Worm (Caenorhabditis elegans) whole organism, young adult: ENCODE data around the gene Y7A5A.20.

ENCODE experiments used
- B0019.2 ChIP-seq: fragments of 200-800 bp; sonication (Bioruptor generic); conservative IDR thresholded peaks from 2 replicates; pipeline ENCODE4 v1.3.6; 2022; ENCODE audit warnings: missing genetic modification reagents, missing genetic modification characterization, missing compliant biosample characterization
- F23B12.7 ChIP-seq: sonication (generic microtip); optimal IDR thresholded peaks from 2 replicates; lab custom pipeline; 2017; ENCODE audit warnings: missing genetic modification characterization, mild to moderate bottlenecking, missing compliant biosample characterization, antibody characterized with exemption, moderate library complexity; ENCODE audit not compliant: insufficient read depth
- F39B2.1 ChIP-seq: fragments of 200-800 bp; sonication (Bioruptor generic); IDR thresholded peaks from 2 replicates; pipeline ENCODE4 v1.3.6; 2022; ENCODE audit warnings: missing genetic modification reagents, missing genetic modification characterization, missing compliant biosample characterization
- F57C9.4 ChIP-seq: sonication (generic microtip); optimal IDR thresholded peaks from 2 replicates; lab custom pipeline; 2017; ENCODE audit warnings: mild to moderate bottlenecking, missing genetic modification characterization, missing compliant biosample characterization
- K11D2.4 ChIP-seq: fragments of 200-800 bp; sonication (Bioruptor generic); IDR thresholded peaks from 2 replicates; pipeline ENCODE4 v1.3.6; 2022; ENCODE audit warnings: missing genetic modification reagents, missing genetic modification characterization, missing compliant biosample characterization
- Y56A3A.18 ChIP-seq: fragments of 200-800 bp; sonication (Bioruptor generic); IDR thresholded peaks from 2 replicates; pipeline ENCODE4 v1.3.6; 2022; ENCODE audit warnings: missing genetic modification reagents, missing genetic modification characterization, missing compliant biosample characterization
- Y67H2A.10 ChIP-seq: fragments of 200-800 bp; sonication (Bioruptor generic); conservative IDR thresholded peaks from 2 replicates; pipeline ENCODE4 v1.3.6; 2022; ENCODE audit warnings: missing genetic modification reagents, missing genetic modification characterization, missing compliant biosample characterization
- ZK185.1 ChIP-seq: sonication (generic microtip); optimal IDR thresholded peaks from 2 replicates; lab custom pipeline; 2016; ENCODE audit warnings: mild to moderate bottlenecking, missing genetic modification characterization, missing compliant biosample characterization; ENCODE audit not compliant: poor library complexity, severe bottlenecking
- aptf-2 ChIP-seq: fragments of 200-800 bp; sonication (Bioruptor generic); conservative IDR thresholded peaks from 2 replicates; pipeline ENCODE4 v1.3.6; 2022; ENCODE audit warnings: missing genetic modification reagents, missing genetic modification characterization, missing compliant biosample characterization
- athp-1 ChIP-seq: sonication (generic microtip); optimal IDR thresholded peaks from 2 replicates; lab custom pipeline; 2017; ENCODE audit warnings: mild to moderate bottlenecking, missing genetic modification characterization, missing compliant biosample characterization
- attf-5 ChIP-seq: fragments of 200-800 bp; sonication (Bioruptor generic); optimal IDR thresholded peaks from 2 replicates; lab custom pipeline; 2018; ENCODE audit warnings: mild to moderate bottlenecking, missing genetic modification characterization, missing compliant biosample characterization
- cebp-1 ChIP-seq, 2 experiments: fragments of 200-800 bp in 1 of 2; sonication (Bioruptor generic) in 1 of 2; sonication (generic microtip) in 1 of 2; IDR thresholded peaks in 1 of 2; optimal IDR thresholded peaks in 1 of 2; 2 replicates each; pipeline versions ENCODE4 v1.3.6 to Lab custom; 2017 to 2022; ENCODE audit warnings: missing compliant biosample characterization in 2 of 2, missing genetic modification characterization in 2 of 2, mild to moderate bottlenecking in 1 of 2, missing genetic modification reagents in 1 of 2, moderate library complexity in 1 of 2
- ceh-40 ChIP-seq: fragments of 200-800 bp; sonication (Bioruptor generic); IDR thresholded peaks from 2 replicates; pipeline ENCODE4 v1.3.6; 2022; ENCODE audit warnings: missing genetic modification characterization, missing compliant biosample characterization
- ceh-58 ChIP-seq: fragments of 200-800 bp; sonication (Bioruptor generic); IDR thresholded peaks from 2 replicates; pipeline ENCODE4 v1.3.6; 2022; ENCODE audit warnings: missing genetic modification characterization, missing compliant biosample characterization
- ceh-79 ChIP-seq: sonication (generic microtip); optimal IDR thresholded peaks from 2 replicates; lab custom pipeline; 2017; ENCODE audit warnings: mild to moderate bottlenecking, missing genetic modification characterization, missing compliant biosample characterization
- efl-1 ChIP-seq: fragments of 150-350 bp; optimal IDR thresholded peaks from 2 replicates; lab custom pipeline; 2014; ENCODE audit warnings: missing biosample characterization, missing genetic modification reagents, missing genetic modification characterization
- egrh-3 ChIP-seq: fragments of 200-800 bp; sonication (Bioruptor generic); IDR thresholded peaks from 2 replicates; pipeline ENCODE4 v1.3.6; 2022; ENCODE audit warnings: missing genetic modification reagents, missing genetic modification characterization, missing compliant biosample characterization
- ekl-4 ChIP-seq: fragments of 200-800 bp; sonication (Bioruptor generic); IDR thresholded peaks from 2 replicates; pipeline ENCODE4 v1.3.6; 2022; ENCODE audit warnings: missing genetic modification reagents, missing genetic modification characterization, missing compliant biosample characterization
- hmg-1.2 ChIP-seq: fragments of 200-800 bp; sonication (Bioruptor generic); IDR thresholded peaks from 2 replicates; pipeline ENCODE4 v1.3.6; 2022; ENCODE audit warnings: missing genetic modification reagents, missing genetic modification characterization, missing compliant biosample characterization
- lag-1 ChIP-seq: fragments of 200-800 bp; sonication (Bioruptor generic); IDR thresholded peaks from 2 replicates; pipeline ENCODE4 v1.3.6; 2022; ENCODE audit warnings: missing genetic modification reagents, missing genetic modification characterization, missing compliant biosample characterization
- let-607 ChIP-seq, 2 experiments: fragments of 200-800 bp in 1 of 2; sonication (Bioruptor generic) in 1 of 2; sonication (generic microtip) in 1 of 2; optimal IDR thresholded peaks; 2 replicates each; lab custom pipeline; 2016 to 2018; ENCODE audit warnings: mild to moderate bottlenecking in 2 of 2, missing compliant biosample characterization in 2 of 2, missing genetic modification characterization in 2 of 2, moderate library complexity in 2 of 2, missing genotype in 1 of 2
- lin-35 ChIP-seq, 3 experiments: fragments of 150-350 bp in 2 of 3; sonication (generic microtip) in 1 of 3; optimal IDR thresholded peaks; 2 replicates each; lab custom pipeline; 2014 to 2018; ENCODE audit warnings: missing biosample characterization in 3 of 3, missing genetic modification characterization in 3 of 3, missing genetic modification reagents in 3 of 3
- lin-40 ChIP-seq: sonication (generic microtip); optimal IDR thresholded peaks from 2 replicates; lab custom pipeline; 2016; ENCODE audit warnings: missing genetic modification characterization, mild to moderate bottlenecking, missing compliant biosample characterization, missing genotype, missing genetic modification reagents
- lsl-1 ChIP-seq: fragments of 200-800 bp; sonication (Bioruptor generic); optimal IDR thresholded peaks from 2 replicates; lab custom pipeline; 2018; ENCODE audit warnings: mild to moderate bottlenecking, missing genetic modification characterization, moderate library complexity, missing compliant biosample characterization
- lsy-27 ChIP-seq: sonication (generic microtip); optimal IDR thresholded peaks from 2 replicates; lab custom pipeline; 2017; ENCODE audit warnings: missing genetic modification characterization, mild to moderate bottlenecking, missing compliant biosample characterization, antibody characterized with exemption, missing genotype, borderline replicate concordance; ENCODE audit not compliant: insufficient read depth
- madf-6 ChIP-seq: fragments of 200-800 bp; sonication (Bioruptor generic); IDR thresholded peaks from 2 replicates; pipeline ENCODE4 v1.3.6; 2022; ENCODE audit warnings: missing genetic modification reagents, missing genetic modification characterization, missing compliant biosample characterization
- nfya-1 ChIP-seq: sonication (generic microtip); optimal IDR thresholded peaks from 2 replicates; lab custom pipeline; 2017; ENCODE audit warnings: antibody characterized with exemption, missing compliant biosample characterization, missing genetic modification characterization, borderline replicate concordance; ENCODE audit not compliant: insufficient read depth
- nfya-2 ChIP-seq: fragments of 200-800 bp; sonication (Bioruptor generic); IDR thresholded peaks from 2 replicates; pipeline ENCODE4 v1.3.6; 2022; ENCODE audit warnings: missing genetic modification reagents, missing genetic modification characterization, missing compliant biosample characterization
- nhr-120 ChIP-seq: fragments of 200-800 bp; sonication (Bioruptor generic); IDR thresholded peaks from 2 replicates; pipeline ENCODE4 v1.3.6; 2022; ENCODE audit warnings: missing genetic modification characterization, missing compliant biosample characterization
- nhr-80 ChIP-seq: sonication (generic microtip); optimal IDR thresholded peaks from 2 replicates; lab custom pipeline; 2016; ENCODE audit warnings: missing genetic modification characterization, missing compliant biosample characterization
- nhr-90 ChIP-seq: sonication (generic microtip); optimal IDR thresholded peaks from 2 replicates; lab custom pipeline; 2016; ENCODE audit warnings: missing genotype, mild to moderate bottlenecking, missing genetic modification characterization, missing compliant biosample characterization
- pha-4 ChIP-seq: fragments of 150-350 bp; sonication (generic microtip); optimal IDR thresholded peaks from 2 replicates; lab custom pipeline; 2014; ENCODE audit warnings: missing biosample characterization, missing genetic modification reagents, missing genetic modification characterization
- rcor-1 ChIP-seq: fragments of 200-800 bp; sonication (Bioruptor generic); IDR thresholded peaks from 2 replicates; pipeline ENCODE4 v1.3.6; 2022; ENCODE audit warnings: missing genetic modification reagents, missing genetic modification characterization, missing compliant biosample characterization
- somi-1 ChIP-seq: fragments of 200-800 bp; sonication (Bioruptor generic); optimal IDR thresholded peaks from 2 replicates; lab custom pipeline; 2018; ENCODE audit warnings: mild to moderate bottlenecking, missing genetic modification characterization, missing compliant biosample characterization
- tbp1 ChIP-seq: fragments of 200-800 bp; sonication (Bioruptor generic); optimal IDR thresholded peaks from 2 replicates; lab custom pipeline; 2018; ENCODE audit warnings: mild to moderate bottlenecking, missing genetic modification characterization, missing compliant biosample characterization
- tbx-9 ChIP-seq: sonication (generic microtip); optimal IDR thresholded peaks from 2 replicates; lab custom pipeline; 2016; ENCODE audit warnings: borderline replicate concordance, missing genetic modification characterization, inconsistent platforms, missing compliant biosample characterization
- unc-130 ChIP-seq: sonication (generic microtip); optimal IDR thresholded peaks from 2 replicates; lab custom pipeline; 2016; ENCODE audit warnings: missing genetic modification reagents, missing genetic modification characterization, missing compliant biosample characterization
- unc-62 ChIP-seq: fragments of 150-350 bp; optimal IDR thresholded peaks from 2 replicates; lab custom pipeline; 2014; ENCODE audit warnings: missing biosample characterization, missing genetic modification reagents, missing genetic modification characterization
- zim-3 ChIP-seq: sonication (generic microtip); optimal IDR thresholded peaks from 2 replicates; lab custom pipeline; 2017; ENCODE audit warnings: mild to moderate bottlenecking, missing genetic modification characterization, moderate library complexity, missing compliant biosample characterization
- ztf-18 ChIP-seq: sonication (generic microtip); optimal IDR thresholded peaks from 2 replicates; lab custom pipeline; 2016; ENCODE audit warnings: missing genotype, mild to moderate bottlenecking, missing genetic modification characterization, missing compliant biosample characterization
- ztf-22 ChIP-seq: fragments of 200-800 bp; sonication (Bioruptor generic); optimal IDR thresholded peaks from 2 replicates; lab custom pipeline; 2018; ENCODE audit warnings: mild to moderate bottlenecking, missing genetic modification characterization, moderate library complexity, missing compliant biosample characterization
- ztf-26 ChIP-seq: sonication (generic microtip); optimal IDR thresholded peaks from 2 replicates; lab custom pipeline; 2017; ENCODE audit warnings: missing genetic modification characterization, missing compliant biosample characterization
- ztf-28 ChIP-seq: fragments of 200-800 bp; sonication (Bioruptor generic); IDR thresholded peaks from 2 replicates; pipeline ENCODE4 v1.3.6; 2022; ENCODE audit warnings: missing genetic modification reagents, missing genetic modification characterization, missing compliant biosample characterization
- ztf-3 ChIP-seq: fragments of 200-800 bp; sonication (Bioruptor generic); optimal IDR thresholded peaks from 2 replicates; lab custom pipeline; 2018; ENCODE audit warnings: mild to moderate bottlenecking, missing genetic modification characterization, missing compliant biosample characterization

Gene Y7A5A.20

ce11 chrX:15838496-15838948 is 10.4 kb downstream of the Y7A5A.20 start, which contains the start of gene acox-1.6:
Gene acox-1.6, minus strand, starts transcription at chrX:15838546.
- TF ChIP-seq egrh-3 (GFP tag; lab: Robert Waterston, UW) (no peak), nhr-80 (tag; lab: Kevin White, UChicago) (peak; percentile 69)

- TF ChIP-seq hmg-1.2 (GFP tag; lab: Robert Waterston, UW) (peak; percentile 87), lin-35 (GFP tag; optimal IDR thresholded peaks at IDR 0.05; lab: Kevin White, UChicago) (peak in 2 of 3 experiments; percentile 61 to 90), rcor-1 (GFP tag; lab: Robert Waterston, UW) (peak; percentile 94), F57C9.4 (tag; lab: Kevin White, UChicago) (peak; percentile 79), let-607 (tag; optimal IDR thresholded peaks at IDR 0.05; lab: Kevin White, UChicago) (peak; percentile 100), somi-1 (GFP tag; lab: Kevin White, UChicago) (peak; percentile 97), tbx-9 (no peak), tbp1 (peak; percentile 77), nfya-1 (tag; lab: Kevin White, UChicago) (no peak), zim-3 (tag; lab: Kevin White, UChicago) (peak; percentile 68), Y56A3A.18 (GFP tag; lab: Robert Waterston, UW) (peak; percentile 94), lsy-27 (tag; lab: Kevin White, UChicago) (no peak), unc-62 (GFP tag; lab: Kevin White, UChicago) (peak; percentile 64), lsl-1 (GFP tag; lab: Kevin White, UChicago) (peak; percentile 35), aptf-2 (GFP tag; lab: Robert Waterston, UW) (peak; percentile 64; the same call in 1 of the 2 replicates), nhr-90 (peak; percentile 98), ceh-40 (GFP tag; lab: Robert Waterston, UW) (0 out of 2 replicates have a peak, but pooled peaks have one; percentile 51), B0019.2 (GFP tag; lab: Robert Waterston, UW) (no peak; the same call in 1 of the 2 replicates), madf-6 (no peak; the same call in 1 of the 2 replicates), ztf-26 (tag; lab: Kevin White, UChicago) (peak; percentile 97), ztf-18 (peak; percentile 85), ztf-3 (peak; percentile 92), ztf-22 (peak; percentile 98), lag-1 (GFP tag; lab: Robert Waterston, UW) (peak; percentile 82; the same call in 1 of the 2 replicates), attf-5 (GFP tag; lab: Kevin White, UChicago) (peak; percentile 96), ekl-4 (GFP tag; lab: Robert Waterston, UW) (peak; percentile 95), ZK185.1 (tag; lab: Kevin White, UChicago) (peak; percentile 92), ztf-28 (GFP tag; lab: Robert Waterston, UW) (no peak), lin-40 (tag; lab: Kevin White, UChicago) (peak; percentile 98), cebp-1 (GFP tag; IDR thresholded peaks at IDR 0.05; lab: Robert Waterston, UW) (no peak; the same call in none of the 2 replicates), cebp-1 (tag; optimal IDR thresholded peaks at IDR 0.05; lab: Kevin White, UChicago) (peak; percentile 95), unc-130 (GFP tag; lab: Kevin White, UChicago) (no peak), nhr-120 (GFP tag; lab: Robert Waterston, UW) (peak; percentile 90; the same call in 1 of the 2 replicates), pha-4 (tag; lab: Kevin White, UChicago) (peak; percentile 94), K11D2.4 (GFP tag; lab: Robert Waterston, UW) (peak; percentile 97), efl-1 (GFP tag; lab: Kevin White, UChicago) (no peak), Y67H2A.10 (peak; percentile 53; the same call in 1 of the 2 replicates), F23B12.7 (tag; lab: Kevin White, UChicago) (peak; percentile 71), athp-1 (tag; lab: Kevin White, UChicago) (peak; percentile 85), ceh-79 (no peak), nfya-2 (GFP tag; lab: Robert Waterston, UW) (no peak), F39B2.1 (GFP tag; lab: Robert Waterston, UW) (0 out of 2 replicates have a peak, but pooled peaks have one; percentile 46), ceh-58 (no peak)
Observed at ce11 chrX:15841086-15841622, 13.0 kb downstream of the Y7A5A.20 start, which contains the start of gene serp-1.1. Gene serp-1.1, plus strand, starts transcription at chrX:15841572.
